Worm (Caenorhabditis elegans) whole organism, young adult: ENCODE results near the gene F43G6.17.

Experiments used
- attf-5 ChIP-seq: fragments of 200-800 bp; sonication (Bioruptor generic); optimal IDR thresholded peaks from 2 replicates; lab custom pipeline; 2018; ENCODE audit warnings: mild to moderate bottlenecking, missing genetic modification characterization, missing compliant biosample characterization
- ceh-58 ChIP-seq: fragments of 200-800 bp; sonication (Bioruptor generic); IDR thresholded peaks from 2 replicates; pipeline ENCODE4 v1.3.6; 2022; ENCODE audit warnings: missing genetic modification characterization, missing compliant biosample characterization
- nhr-90 ChIP-seq: sonication (generic microtip); optimal IDR thresholded peaks from 2 replicates; lab custom pipeline; 2016; ENCODE audit warnings: missing genotype, mild to moderate bottlenecking, missing genetic modification characterization, missing compliant biosample characterization

- TF ChIP-seq ceh-58: no peak
- TF ChIP-seq nhr-90 (tag; lab: Kevin White, UChicago): no peak
- peak; percentile 70 for TF ChIP-seq attf-5
Observed at ce11 chrII:11777893-11778480, 24.6 kb upstream of the F43G6.17 start, which contains the start of the genes patr-1 and dna-2.
